Worm (Caenorhabditis elegans): ENCODE data around the gene srw-29.

DNA sequence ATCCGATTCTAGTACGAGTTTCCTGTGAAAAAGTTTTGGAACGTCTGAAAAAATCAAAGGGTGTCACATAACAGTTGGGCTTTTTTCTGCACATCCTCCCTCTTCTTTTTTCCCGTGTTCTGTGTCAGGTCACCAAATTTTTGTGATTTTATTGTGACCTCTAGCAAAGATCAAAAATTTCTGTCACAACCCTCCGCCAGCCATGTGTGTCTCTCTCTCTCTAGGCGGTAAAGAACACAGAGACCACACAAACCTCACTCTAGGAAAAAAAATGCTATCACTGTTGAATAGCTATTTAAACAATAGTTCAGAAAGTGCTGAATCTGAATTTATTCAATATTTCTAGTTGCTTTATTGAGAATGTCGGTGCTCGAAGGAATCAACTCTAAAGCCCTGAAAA lies 33.7 kb downstream of the srw-29 start, which contains the start of gene gst-44:
- TF ChIP-seq hmg-4 (GFP tag; optimal IDR thresholded peaks at IDR 0.05) (no peak), hnd-1 (tag; optimal IDR thresholded peaks at IDR 0.05) (no peak), ceh-13 (GFP tag; optimal IDR thresholded peaks at IDR 0.05) (no peak), sea-1 (GFP tag; conservative IDR thresholded peaks at IDR 0.05) (no peak), ama-1 (optimal IDR thresholded peaks at IDR 0.05) (no peak), flt-1 (GFP tag; IDR thresholded peaks at IDR 0.05) (no peak), tra-4 (tag; optimal IDR thresholded peaks at IDR 0.05) (no peak), B0310.2 (tag; optimal IDR thresholded peaks at IDR 0.05) (no peak)

All from whole organism, early embryonic.